Fruit fly (Drosophila melanogaster) whole organism, wandering third instar larva: ENCODE measurements around the gene CG17928.
A peak's percentile ranks its signal among the peaks of the same experiment; 100 is the strongest.

Experiments used
- CG32264 ChIP-seq: fragments of 200-800 bp; sonication (Bioruptor generic); optimal IDR thresholded peaks from 2 replicates; lab custom pipeline; 2016; ENCODE audit warnings: missing biosample characterization, missing genetic modification characterization
- CG9705 ChIP-seq: fragments of 200-800 bp; sonication (Bioruptor generic); optimal IDR thresholded peaks from 2 replicates; lab custom pipeline; 2018; ENCODE audit warnings: missing biosample characterization, mild to moderate bottlenecking, missing genetic modification characterization
- Dfd ChIP-seq: fragments of >200 bp; optimal IDR thresholded peaks from 2 replicates; lab custom pipeline; 2017; ENCODE audit warnings: missing biosample characterization, missing genetic modification characterization
- Dif ChIP-seq: fragments of 200-275, 200-300 bp; sonication (Bioruptor generic); optimal IDR thresholded peaks from 2 replicates; lab custom pipeline; 2018; ENCODE audit warnings: missing biosample characterization, missing genetic modification characterization; ENCODE audit not compliant: partially characterized antibody
- GATAd ChIP-seq: sonication (Bioruptor generic); optimal IDR thresholded peaks from 2 replicates; lab custom pipeline; 2016; ENCODE audit warnings: missing biosample characterization, missing genetic modification characterization
- Hnf4 ChIP-seq: fragments of 200-800 bp; sonication (Bioruptor generic); optimal IDR thresholded peaks from 2 replicates; lab custom pipeline; 2016; ENCODE audit warnings: missing biosample characterization, mild to moderate bottlenecking, missing genetic modification characterization
- Hr83 ChIP-seq: fragments of 200-300 bp; sonication (Bioruptor generic); optimal IDR thresholded peaks from 2 replicates; lab custom pipeline; 2016; ENCODE audit warnings: missing biosample characterization, mild to moderate bottlenecking, missing genetic modification characterization, moderate library complexity; ENCODE audit not compliant: poor library complexity, severe bottlenecking
- Jra ChIP-seq: sonication (Bioruptor generic); optimal IDR thresholded peaks from 2 replicates; lab custom pipeline; 2016; ENCODE audit warnings: missing biosample characterization, missing genetic modification characterization
- Mio ChIP-seq: sonication (Bioruptor generic); optimal IDR thresholded peaks from 2 replicates; lab custom pipeline; 2016; ENCODE audit warnings: missing biosample characterization, missing genetic modification characterization
- N ChIP-seq: fragments of >200 bp; optimal IDR thresholded peaks from 2 replicates; lab custom pipeline; 2018; ENCODE audit warnings: missing biosample characterization, missing external identifiers, missing genetic modification characterization
- OdsH ChIP-seq: fragments of 200-800 bp; sonication (Bioruptor generic); optimal IDR thresholded peaks from 2 replicates; lab custom pipeline; 2016; ENCODE audit warnings: missing biosample characterization, mild to moderate bottlenecking, missing genetic modification characterization
- Rel ChIP-seq, 2 experiments: fragments of 200-800 bp; sonication (Bioruptor generic) in 1 of 2; optimal IDR thresholded peaks; 2 replicates in 1 of 2; 3 replicates in 1 of 2; lab custom pipeline; 2016 to 2019; ENCODE audit warnings: mild to moderate bottlenecking in 2 of 2, missing biosample characterization in 2 of 2, missing genetic modification characterization in 2 of 2, moderate library complexity in 1 of 2
- Vsx2 ChIP-seq: fragments of 200-300, 225-300 bp; sonication (Bioruptor generic); optimal IDR thresholded peaks from 2 replicates; lab custom pipeline; 2018; ENCODE audit warnings: missing biosample characterization, missing genetic modification characterization; ENCODE audit not compliant: partially characterized antibody
- brk ChIP-seq: fragments of 200-800 bp; sonication (Bioruptor generic); optimal IDR thresholded peaks from 2 replicates; lab custom pipeline; 2016; ENCODE audit warnings: missing biosample characterization, mild to moderate bottlenecking, missing genetic modification characterization
- dl ChIP-seq, 2 experiments: fragments of 175-275, 200-275 bp in 1 of 2; fragments of 200-275 bp in 1 of 2; sonication (Bioruptor generic); optimal IDR thresholded peaks; lab custom pipeline; 2018; ENCODE audit warnings: mild to moderate bottlenecking in 2 of 2, missing biosample characterization in 2 of 2, missing genetic modification characterization in 2 of 2, moderate library complexity in 2 of 2; ENCODE audit not compliant: partially characterized antibody in 2 of 2, insufficient read depth in 1 of 2
- dmrt93B ChIP-seq: fragments of 200-800 bp; sonication (Bioruptor generic); optimal IDR thresholded peaks from 2 replicates; lab custom pipeline; 2018; ENCODE audit warnings: missing biosample characterization, mild to moderate bottlenecking, missing genetic modification characterization
- jim ChIP-seq: fragments of 175-275, 200-325 bp; sonication (Bioruptor generic); optimal IDR thresholded peaks from 2 replicates; lab custom pipeline; 2016; ENCODE audit warnings: missing biosample characterization, mild to moderate bottlenecking, missing genetic modification characterization
- lola ChIP-seq: fragments of >200 bp; optimal IDR thresholded peaks from 2 replicates; lab custom pipeline; 2017; ENCODE audit warnings: missing biosample characterization, missing genetic modification characterization
- psq ChIP-seq: fragments of 200-800 bp; sonication (Bioruptor generic); optimal IDR thresholded peaks from 3 replicates; lab custom pipeline; 2017; ENCODE audit warnings: missing biosample characterization, mild to moderate bottlenecking, missing genetic modification characterization, moderate library complexity
- rgr ChIP-seq: fragments of 200-800 bp; sonication (Bioruptor generic); optimal IDR thresholded peaks from 3 replicates; lab custom pipeline; 2016; ENCODE audit warnings: missing biosample characterization, mild to moderate bottlenecking, missing genetic modification characterization
- sage ChIP-seq: fragments of 200-800 bp; sonication (Bioruptor generic); optimal IDR thresholded peaks from 2 replicates; lab custom pipeline; 2016; ENCODE audit warnings: missing biosample characterization, mild to moderate bottlenecking, missing genetic modification characterization
- sv ChIP-seq: fragments of 200-800 bp; sonication (Bioruptor generic); optimal IDR thresholded peaks from 3 replicates; lab custom pipeline; 2016; ENCODE audit warnings: missing biosample characterization, missing genetic modification characterization
- woc ChIP-seq: sonication (Bioruptor generic); optimal IDR thresholded peaks from 2 replicates; lab custom pipeline; 2016; ENCODE audit warnings: missing biosample characterization, mild to moderate bottlenecking, missing genetic modification characterization

Gene CG17928

dm6 chr2L:16791345-16791744 is at the start of gene CG17928:
CG17928 (plus strand) TSS chr2L:16791568.
- TF ChIP-seq jim (GFP tag; lab: Kevin White, UChicago) (no peak), dl (GFP tag; optimal IDR thresholded peaks at IDR 0.05; lab: Kevin White, UChicago; ENCODE audit: insufficient read depth in 1 of 2, partially characterized antibody in 2 of 2) (peak in 1 of 2 experiments; percentile 28), Dif (peak; percentile 70)
- TF ChIP-seq, all 38 proteins: peak for 2

dm6 chr2L:16743055-16743805 is 48.1 kb upstream of the CG17928 start, which contains the start of the genes LSm7 and BuGZ:
LSm7 (minus strand) TSS chr2L:16743100.
BuGZ (plus strand) TSS chr2L:16743405.
- TF ChIP-seq dl (GFP tag; optimal IDR thresholded peaks at IDR 0.05; lab: Kevin White, UChicago; ENCODE audit: insufficient read depth in 1 of 2, partially characterized antibody in 2 of 2) (no peak), CG9705 (GFP tag; lab: Kevin White, UChicago) (no peak), Dfd (no peak), sv (GFP tag; lab: Kevin White, UChicago) (no peak), sage (GFP tag; lab: Kevin White, UChicago) (no peak), rgr (no peak), Hnf4 (GFP tag; lab: Kevin White, UChicago) (no peak), Jra (GFP tag; lab: Kevin White, UChicago) (no peak)

- TF ChIP-seq OdsH (GFP tag; lab: Kevin White, UChicago) = no peak
- TF ChIP-seq, all 38 proteins: peak for 0
Observed at dm6 chr2L:16747145-16747544, 44.2 kb upstream of the CG17928 start.

- no peak for TF ChIP-seq Vsx2 (GFP tag; lab: Kevin White, UChicago)
- no peak for TF ChIP-seq OdsH (GFP tag; lab: Kevin White, UChicago)
- no peak for TF ChIP-seq woc (GFP tag; lab: Kevin White, UChicago)
- no peak for TF ChIP-seq Jra (GFP tag; lab: Kevin White, UChicago)
- TF ChIP-seq dmrt93B (GFP tag; lab: Kevin White, UChicago) = no peak
- TF ChIP-seq, all 38 proteins: peak for 0
Observed at dm6 chr2L:16752340-16752739, 39.0 kb upstream of the CG17928 start.

dm6 chr2L:16754074-16754473 is 37.3 kb upstream of the CG17928 start, which contains the start of gene yellow-b:
yellow-b (plus strand) TSS chr2L:16754336.
- no peak for TF ChIP-seq N (GFP tag; lab: Kevin White, UChicago)
- peak; percentile 52 for TF ChIP-seq Dif
- TF ChIP-seq, all 38 proteins: peak for 1

dm6 chr2L:16760504-16761417 is 30.6 kb upstream of the CG17928 start, which contains the start of gene ppk17:
ppk17 (minus strand) TSS chr2L:16760554.
- TF ChIP-seq N (GFP tag; lab: Kevin White, UChicago) (no peak), Rel (GFP tag; optimal IDR thresholded peaks at IDR 0.05; lab: Kevin White, UChicago) (no peak), Rel (tag; optimal IDR thresholded peaks at IDR 0.05; lab: Kevin White, UChicago) (no peak), brk (no peak), Jra (GFP tag; lab: Kevin White, UChicago) (no peak), Hr83 (GFP tag; lab: Kevin White, UChicago) (no peak), lola (GFP tag; lab: Kevin White, UChicago) (no peak), jim (GFP tag; lab: Kevin White, UChicago) (no peak), rgr (no peak), dmrt93B (GFP tag; lab: Kevin White, UChicago) (no peak), CG32264 (GFP tag; lab: Kevin White, UChicago) (no peak), sage (GFP tag; lab: Kevin White, UChicago) (no peak), OdsH (GFP tag; lab: Kevin White, UChicago) (no peak)

dm6 chr2L:16761891-16762290 is 29.5 kb upstream of the CG17928 start:
- TF ChIP-seq Hnf4 (GFP tag; lab: Kevin White, UChicago) (no peak), Mio (GFP tag; lab: Kevin White, UChicago) (no peak), psq (GFP tag; lab: Kevin White, UChicago) (no peak), dl (GFP tag; optimal IDR thresholded peaks at IDR 0.05; lab: Kevin White, UChicago; ENCODE audit: insufficient read depth in 1 of 2, partially characterized antibody in 2 of 2) (no peak), GATAd (GFP tag; lab: Kevin White, UChicago) (no peak)
